ENCODE assay signal across 1 fruit fly cellular context in the genomic region with DNA sequence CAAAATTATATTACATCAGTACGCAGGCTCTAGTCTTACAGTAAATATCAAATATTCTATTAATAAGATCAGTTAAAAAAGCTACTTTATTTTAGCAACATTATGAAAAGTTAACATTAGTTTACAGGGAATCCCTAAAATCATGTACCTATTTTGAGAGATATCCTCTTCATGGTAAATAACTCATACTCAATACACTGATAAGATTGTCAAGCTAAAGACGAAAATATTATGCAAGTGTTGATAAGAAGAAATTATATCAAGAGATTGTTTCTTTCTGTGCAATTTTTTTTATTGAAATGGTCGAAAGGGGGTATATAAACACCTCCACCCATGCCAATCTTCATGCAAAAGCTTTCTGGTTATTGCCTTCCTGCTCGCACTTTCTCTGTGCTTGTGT.
A peak's percentile ranks its signal among the peaks of the same experiment; 100 is the strongest.
TF ChIP-seq lines count a peak whose summit lies in the region.

No protein-coding gene starts in this region.

TF ChIP-seq in whole organism, embryonic, 481 proteins besides CTCF, POLR2A, EP300 and RAD21 (continued from another document):
- TF ChIP-seq nom (GFP tag; optimal IDR thresholded peaks at IDR 0.05; lab: Kevin White, UChicago) (no peak), CG12391 (tag; optimal IDR thresholded peaks at IDR 0.05; lab: Kevin White, UChicago) (peak; percentile 49), odd (GFP tag; optimal IDR thresholded peaks at IDR 0.05; lab: Kevin White, UChicago) (peak; percentile 31), her (GFP tag; optimal IDR thresholded peaks at IDR 0.05; lab: Kevin White, UChicago) (no peak), Dref (GFP tag; IDR thresholded peaks at IDR 0.05; lab: Robert Waterston, UW) (no peak), Fer2 (tag; optimal IDR thresholded peaks at IDR 0.05; lab: Kevin White, UChicago) (no peak), eve (GFP tag; optimal IDR thresholded peaks at IDR 0.05; lab: Kevin White, UChicago) (no peak), row (GFP tag; IDR thresholded peaks at IDR 0.05; lab: Robert Waterston, UW) (peak; percentile 55; the same call in 2 of the 3 replicates), Vsx1 (GFP tag; optimal IDR thresholded peaks at IDR 0.05; lab: Kevin White, UChicago) (no peak), Med (GFP tag; lab: Kevin White, UChicago) (peak; percentile 57), CG8388 (GFP tag; optimal IDR thresholded peaks at IDR 0.05; lab: Kevin White, UChicago) (peak; percentile 25), Hr3 (GFP tag; optimal IDR thresholded peaks at IDR 0.05; lab: Kevin White, UChicago) (peak; percentile 41), Pdp1 (GFP tag; optimal IDR thresholded peaks at IDR 0.05; lab: Kevin White, UChicago) (peak in 1 of 2 experiments; percentile 20), CG13424 (tag; optimal IDR thresholded peaks at IDR 0.05; lab: Kevin White, UChicago) (peak; percentile 58), Xbp1 (GFP tag; optimal IDR thresholded peaks at IDR 0.05; lab: Kevin White, UChicago) (peak; percentile 39), NK7.1 (GFP tag; optimal IDR thresholded peaks at IDR 0.05; lab: Kevin White, UChicago) (no peak), ewg (GFP tag; optimal IDR thresholded peaks at IDR 0.05; lab: Kevin White, UChicago) (peak; percentile 30), Taf1 (GFP tag; IDR thresholded peaks at IDR 0.05; lab: Robert Waterston, UW) (no peak), sr (GFP tag; IDR thresholded peaks at IDR 0.05; lab: Robert Waterston, UW) (no peak), phol (tag; optimal IDR thresholded peaks at IDR 0.05; lab: Kevin White, UChicago) (peak; percentile 44), Hmr (GFP tag; optimal IDR thresholded peaks at IDR 0.05; lab: Kevin White, UChicago) (peak; percentile 34), trh (GFP tag; optimal IDR thresholded peaks at IDR 0.05; lab: Kevin White, UChicago) (no peak), gem (tag; optimal IDR thresholded peaks at IDR 0.05; lab: Kevin White, UChicago) (peak; percentile 67), sob (GFP tag; IDR thresholded peaks at IDR 0.05; lab: Robert Waterston, UW) (no peak), maf-S (GFP tag; optimal IDR thresholded peaks at IDR 0.05; lab: Kevin White, UChicago) (no peak), Trl (optimal IDR thresholded peaks at IDR 0.05; lab: Kevin White, UChicago) (no peak), Trl (GFP tag; optimal IDR thresholded peaks at IDR 0.05; lab: Kevin White, UChicago) (no peak), CG1602 (GFP tag; optimal IDR thresholded peaks at IDR 0.05; lab: Kevin White, UChicago) (peak; percentile 48), tin (GFP tag; optimal IDR thresholded peaks at IDR 0.05; lab: Kevin White, UChicago) (peak; percentile 26), CG7839 (tag; optimal IDR thresholded peaks at IDR 0.05; lab: Kevin White, UChicago) (peak; percentile 54), unpg (GFP tag; optimal IDR thresholded peaks at IDR 0.05; lab: Kevin White, UChicago) (peak; percentile 44), CG5180 (GFP tag; optimal IDR thresholded peaks at IDR 0.05; lab: Kevin White, UChicago) (no peak), fd96Cb (tag; optimal IDR thresholded peaks at IDR 0.05; lab: Kevin White, UChicago) (peak; percentile 18), CG18619 (GFP tag; optimal IDR thresholded peaks at IDR 0.05; lab: Kevin White, UChicago) (peak; percentile 11), CG10209 (GFP tag; optimal IDR thresholded peaks at IDR 0.05; lab: Kevin White, UChicago) (peak; percentile 22), sens (GFP tag; lab: Kevin White, UChicago) (peak; percentile 90), Dip2 (GFP tag; IDR thresholded peaks at IDR 0.05; lab: Robert Waterston, UW) (no peak), sc (optimal IDR thresholded peaks at IDR 0.05; lab: Kevin White, UChicago) (no peak), sc (GFP tag; optimal IDR thresholded peaks at IDR 0.05; lab: Kevin White, UChicago) (peak; percentile 18), esg (GFP tag; conservative IDR thresholded peaks at IDR 0.05; lab: Robert Waterston, UW) (no peak), klu (GFP tag; IDR thresholded peaks at IDR 0.05; lab: Robert Waterston, UW) (no peak), CG17385 (GFP tag; optimal IDR thresholded peaks at IDR 0.05; lab: Kevin White, UChicago) (peak; percentile 41), CG12104 (GFP tag; optimal IDR thresholded peaks at IDR 0.05; lab: Kevin White, UChicago) (peak; percentile 11), CG15601 (tag; optimal IDR thresholded peaks at IDR 0.05; lab: Kevin White, UChicago) (peak; percentile 55), D19A (tag; optimal IDR thresholded peaks at IDR 0.05; lab: Kevin White, UChicago) (peak; percentile 35), bcd (GFP tag; optimal IDR thresholded peaks at IDR 0.05; lab: Kevin White, UChicago) (peak; percentile 23), CoRest (tag; optimal IDR thresholded peaks at IDR 0.05; lab: Kevin White, UChicago) (peak; percentile 69), lola (GFP tag; optimal IDR thresholded peaks at IDR 0.05; lab: Kevin White, UChicago) (peak in 1 of 3 experiments; percentile 34), Neu2 (GFP tag; optimal IDR thresholded peaks at IDR 0.05; lab: Kevin White, UChicago; ENCODE audit: borderline replicate concordance) (no peak), Fer3 (tag; optimal IDR thresholded peaks at IDR 0.05; lab: Kevin White, UChicago) (no peak), bowl (GFP tag; IDR thresholded peaks at IDR 0.05; lab: Robert Waterston, UW) (no peak), Oli (tag; optimal IDR thresholded peaks at IDR 0.05; lab: Kevin White, UChicago) (peak; percentile 65), ftz-f1 (GFP tag; optimal IDR thresholded peaks at IDR 0.05; lab: Kevin White, UChicago) (no peak), Hr51 (GFP tag; optimal IDR thresholded peaks at IDR 0.05; lab: Kevin White, UChicago) (peak in 1 of 2 experiments; percentile 72)
